Fruit fly (Drosophila melanogaster) whole organism, embryonic: ENCODE data around the gene CG4218.
A peak's percentile ranks its signal among the peaks of the same experiment; 100 is the strongest.

Experiments used
- Bdp1 ChIP-seq: fragments of 200-800 bp; sonication (Bioruptor generic); optimal IDR thresholded peaks from 3 replicates; lab custom pipeline; 2016; ENCODE audit warnings: missing biosample characterization, missing genetic modification characterization
- CG10267 ChIP-seq: fragments of 200-800 bp; sonication (Bioruptor generic); optimal IDR thresholded peaks from 2 replicates; lab custom pipeline; 2018; ENCODE audit warnings: missing biosample characterization, mild to moderate bottlenecking, missing genetic modification characterization, moderate library complexity
- CG10565 ChIP-seq: fragments of 200-800 bp; sonication (Bioruptor generic); optimal IDR thresholded peaks from 3 replicates; lab custom pipeline; 2016; ENCODE audit warnings: missing biosample characterization, mild to moderate bottlenecking, missing genetic modification characterization
- CG10959 ChIP-seq: fragments of 200-800 bp; sonication (Bioruptor generic); IDR thresholded peaks from 2 replicates; pipeline ENCODE4 v1.3.6; 2022; ENCODE audit warnings: missing biosample characterization, missing genetic modification characterization
- CG13123 ChIP-seq: fragments of 200-800 bp; sonication (Bioruptor generic); optimal IDR thresholded peaks from 2 replicates; lab custom pipeline; 2016; ENCODE audit warnings: missing biosample characterization, missing genetic modification characterization
- CG14014 ChIP-seq: fragments of 200-800 bp; sonication (Bioruptor generic); IDR thresholded peaks from 2 replicates; pipeline ENCODE4 v1.3.6; 2022; ENCODE audit warnings: missing biosample characterization, missing genetic modification characterization
- CG14050 ChIP-seq: fragments of 200-800 bp; sonication (Bioruptor generic); IDR thresholded peaks from 3 replicates; pipeline ENCODE4 v1.3.6; 2022; ENCODE audit warnings: missing biosample characterization, missing genetic modification characterization
- CG17829 ChIP-seq: fragments of 200-800 bp; optimal IDR thresholded peaks from 2 replicates; lab custom pipeline; 2019; ENCODE audit warnings: missing biosample characterization, mild to moderate bottlenecking, missing genetic modification characterization, moderate library complexity
- CG1792 ChIP-seq: fragments of 200-800 bp; sonication (Bioruptor generic); optimal IDR thresholded peaks from 2 replicates; lab custom pipeline; 2016; ENCODE audit warnings: missing biosample characterization, missing genetic modification characterization
- CG18476 ChIP-seq: fragments of 200-800 bp; sonication (Bioruptor generic); optimal IDR thresholded peaks from 2 replicates; lab custom pipeline; 2016; ENCODE audit warnings: missing biosample characterization, mild to moderate bottlenecking, missing genetic modification characterization
- CG4282 ChIP-seq: fragments of 200-800 bp; sonication (Bioruptor generic); optimal IDR thresholded peaks from 2 replicates; lab custom pipeline; 2016; ENCODE audit warnings: missing biosample characterization, missing genetic modification characterization
- CG4730 ChIP-seq: fragments of 200-800 bp; sonication (Bioruptor generic); IDR thresholded peaks from 2 replicates; pipeline ENCODE4 v1.3.6; 2022; ENCODE audit warnings: missing biosample characterization, missing genetic modification characterization
- CG4854 ChIP-seq: fragments of 200-800 bp; sonication (Bioruptor generic); optimal IDR thresholded peaks from 2 replicates; lab custom pipeline; 2016; ENCODE audit warnings: missing biosample characterization, missing genetic modification characterization, inconsistent platforms
- CG5953 ChIP-seq: fragments of 200-800 bp; sonication (Bioruptor generic); IDR thresholded peaks from 2 replicates; pipeline ENCODE4 v1.3.6; 2022; ENCODE audit warnings: missing biosample characterization, missing genetic modification characterization
- CG7745 ChIP-seq: fragments of 200-800 bp; sonication (Bioruptor generic); optimal IDR thresholded peaks from 2 replicates; lab custom pipeline; 2018; ENCODE audit warnings: missing biosample characterization, mild to moderate bottlenecking, missing genetic modification characterization, moderate library complexity
- CG7963 ChIP-seq: fragments of 200-800 bp; sonication (Bioruptor generic); IDR thresholded peaks from 3 replicates; pipeline ENCODE4 v1.3.6; 2022; ENCODE audit warnings: missing biosample characterization, missing genetic modification characterization; ENCODE audit not compliant: partially characterized antibody
- CG8944 ChIP-seq: fragments of 200-800 bp; sonication (Bioruptor generic); optimal IDR thresholded peaks from 3 replicates; lab custom pipeline; 2016; ENCODE audit warnings: missing biosample characterization, missing genetic modification characterization
- Dad ChIP-seq: fragments of 200-800 bp; sonication (Bioruptor generic); optimal IDR thresholded peaks from 3 replicates; lab custom pipeline; 2016; ENCODE audit warnings: missing biosample characterization, missing genetic modification characterization
- Dp ChIP-seq: fragments of 200-800 bp; sonication (Bioruptor generic); optimal IDR thresholded peaks from 2 replicates; lab custom pipeline; 2018; ENCODE audit warnings: missing biosample characterization, mild to moderate bottlenecking, missing genetic modification characterization, moderate library complexity
- E2f2 ChIP-seq: fragments of 200-800 bp; sonication (Bioruptor generic); IDR thresholded peaks from 2 replicates; pipeline ENCODE4 v1.3.6; 2022; ENCODE audit warnings: missing biosample characterization, missing genetic modification characterization
- ERR ChIP-seq: fragments of 200-800 bp; sonication (Bioruptor generic); optimal IDR thresholded peaks from 2 replicates; lab custom pipeline; 2016; ENCODE audit warnings: missing biosample characterization, missing genetic modification characterization
- HLH54F ChIP-seq: fragments of 200-800 bp; sonication (Bioruptor generic); optimal IDR thresholded peaks from 3 replicates; lab custom pipeline; 2016; ENCODE audit warnings: missing biosample characterization, missing genetic modification characterization
- MBD-R2 ChIP-seq: fragments of 200-800 bp; sonication (Bioruptor generic); IDR thresholded peaks from 2 replicates; pipeline ENCODE4 v1.3.6; 2022; ENCODE audit warnings: missing biosample characterization, missing genetic modification characterization
- MESR4 ChIP-seq: fragments of 200-800 bp; sonication (Bioruptor generic); optimal IDR thresholded peaks from 2 replicates; lab custom pipeline; 2018; ENCODE audit warnings: missing biosample characterization, mild to moderate bottlenecking, missing genetic modification characterization, moderate library complexity
- NfI ChIP-seq: fragments of 200-800 bp; sonication (Bioruptor generic); optimal IDR thresholded peaks from 3 replicates; lab custom pipeline; 2018; ENCODE audit warnings: missing biosample characterization, mild to moderate bottlenecking, missing genetic modification characterization, moderate library complexity
- Pdp1 ChIP-seq, 2 experiments: fragments of 200-800 bp; sonication (Bioruptor generic); optimal IDR thresholded peaks; 3 replicates each; lab custom pipeline; 2016; ENCODE audit warnings: missing biosample characterization in 2 of 2, missing genetic modification characterization in 2 of 2, mild to moderate bottlenecking in 1 of 2, moderate library complexity in 1 of 2
- Sry-δ ChIP-seq: fragments of 200-800 bp; sonication (Bioruptor generic); optimal IDR thresholded peaks from 2 replicates; lab custom pipeline; 2016; ENCODE audit warnings: missing biosample characterization, missing genetic modification characterization
- Taf1 ChIP-seq: fragments of 200-800 bp; sonication (Bioruptor generic); IDR thresholded peaks from 2 replicates; pipeline ENCODE4 v1.3.6; 2022; ENCODE audit warnings: missing biosample characterization, missing genetic modification characterization
- az2 ChIP-seq: fragments of 200-800 bp; sonication (Bioruptor generic); optimal IDR thresholded peaks from 3 replicates; lab custom pipeline; 2016; ENCODE audit warnings: missing biosample characterization, missing genetic modification characterization
- bsh ChIP-seq, 2 experiments: fragments of 200-800 bp; sonication (Bioruptor generic); optimal IDR thresholded peaks; 2 replicates each; lab custom pipeline; 2017 to 2018; ENCODE audit warnings: mild to moderate bottlenecking in 2 of 2, missing biosample characterization in 2 of 2, missing genetic modification characterization in 2 of 2, moderate library complexity in 1 of 2
- da ChIP-seq: fragments of 200-800 bp; sonication (Bioruptor generic); optimal IDR thresholded peaks from 2 replicates; lab custom pipeline; 2016; ENCODE audit warnings: missing biosample characterization, missing genetic modification characterization
- dm ChIP-seq: fragments of 200-800 bp; sonication (Bioruptor generic); optimal IDR thresholded peaks from 3 replicates; lab custom pipeline; 2016; ENCODE audit warnings: missing biosample characterization, missing genetic modification characterization
- ems ChIP-seq: fragments of 200-800 bp; sonication (Bioruptor generic); optimal IDR thresholded peaks from 3 replicates; lab custom pipeline; 2016; ENCODE audit warnings: missing biosample characterization, missing genetic modification characterization
- esg ChIP-seq: fragments of 200-800 bp; sonication (Bioruptor generic); conservative IDR thresholded peaks from 2 replicates; pipeline ENCODE4 v1.3.6; 2022; ENCODE audit warnings: missing biosample characterization, missing genetic modification characterization
- gem ChIP-seq: fragments of 200-800 bp; sonication (Bioruptor generic); optimal IDR thresholded peaks from 2 replicates; lab custom pipeline; 2019; ENCODE audit warnings: missing biosample characterization, mild to moderate bottlenecking, missing genetic modification characterization, moderate library complexity
- ind ChIP-seq: fragments of 200-800 bp; sonication (Bioruptor generic); optimal IDR thresholded peaks from 3 replicates; lab custom pipeline; 2016; ENCODE audit warnings: missing biosample characterization, missing genetic modification characterization
- jumu ChIP-seq: fragments of 200-800 bp; sonication (Bioruptor generic); optimal IDR thresholded peaks from 3 replicates; lab custom pipeline; 2016; ENCODE audit warnings: missing biosample characterization, missing genetic modification characterization
- lab ChIP-seq: fragments of 200-800 bp; sonication (Bioruptor generic); optimal IDR thresholded peaks from 3 replicates; lab custom pipeline; 2017; ENCODE audit warnings: missing biosample characterization, missing genetic modification characterization, mild to moderate bottlenecking, moderate library complexity, missing genetic modification reagents
- luna ChIP-seq: fragments of 200-800 bp; sonication (Bioruptor generic); optimal IDR thresholded peaks from 2 replicates; lab custom pipeline; 2016; ENCODE audit warnings: missing biosample characterization, missing genetic modification characterization
- maf-S ChIP-seq: fragments of 200-800 bp; sonication (Bioruptor generic); optimal IDR thresholded peaks from 2 replicates; lab custom pipeline; 2016; ENCODE audit warnings: missing biosample characterization, missing genetic modification characterization
- nmo ChIP-seq: fragments of 200-800 bp; sonication (Bioruptor generic); optimal IDR thresholded peaks from 2 replicates; lab custom pipeline; 2018; ENCODE audit warnings: missing biosample characterization, mild to moderate bottlenecking, missing genetic modification characterization, moderate library complexity
- row ChIP-seq: fragments of 200-800 bp; sonication (Bioruptor generic); IDR thresholded peaks from 3 replicates; pipeline ENCODE4 v1.3.6; 2022; ENCODE audit warnings: missing biosample characterization, missing genetic modification characterization
- sima ChIP-seq: fragments of 200-800 bp; sonication (Bioruptor generic); optimal IDR thresholded peaks from 2 replicates; lab custom pipeline; 2016; ENCODE audit warnings: missing biosample characterization, missing genetic modification characterization
- slbo ChIP-seq: fragments of 200-800 bp; sonication (Bioruptor generic); IDR thresholded peaks from 2 replicates; pipeline ENCODE4 v1.3.6; 2022; ENCODE audit warnings: missing biosample characterization, missing genetic modification characterization
- sna ChIP-seq: fragments of 200-800 bp; sonication (Bioruptor generic); IDR thresholded peaks from 2 replicates; pipeline ENCODE4 v1.3.6; 2022; ENCODE audit warnings: missing biosample characterization, missing genetic modification characterization; ENCODE audit not compliant: partially characterized antibody
- so ChIP-seq: fragments of 200-800 bp; sonication (Bioruptor generic); IDR thresholded peaks from 3 replicates; pipeline ENCODE4 v1.3.6; 2022; ENCODE audit warnings: missing biosample characterization, missing genetic modification characterization
- ttk ChIP-seq: fragments of 200-800 bp; sonication (Bioruptor generic); IDR thresholded peaks from 2 replicates; pipeline ENCODE4 v2.1.2; 2022; ENCODE audit warnings: missing biosample characterization, missing genetic modification characterization
- wor ChIP-seq: fragments of 200-800 bp; sonication (Bioruptor generic); IDR thresholded peaks from 2 replicates; pipeline ENCODE4 v1.3.6; 2022; ENCODE audit warnings: missing biosample characterization, missing genetic modification characterization
- z ChIP-seq: fragments of 200-800 bp; sonication (Bioruptor generic); IDR thresholded peaks from 3 replicates; pipeline ENCODE4 v1.3.6; 2022; ENCODE audit warnings: missing biosample characterization, missing genetic modification characterization
- zen ChIP-seq: fragments of 200-800 bp; sonication (Bioruptor generic); optimal IDR thresholded peaks from 3 replicates; lab custom pipeline; 2018; ENCODE audit warnings: missing biosample characterization, mild to moderate bottlenecking, missing genetic modification characterization, moderate library complexity

The CG4218 gene

DNA sequence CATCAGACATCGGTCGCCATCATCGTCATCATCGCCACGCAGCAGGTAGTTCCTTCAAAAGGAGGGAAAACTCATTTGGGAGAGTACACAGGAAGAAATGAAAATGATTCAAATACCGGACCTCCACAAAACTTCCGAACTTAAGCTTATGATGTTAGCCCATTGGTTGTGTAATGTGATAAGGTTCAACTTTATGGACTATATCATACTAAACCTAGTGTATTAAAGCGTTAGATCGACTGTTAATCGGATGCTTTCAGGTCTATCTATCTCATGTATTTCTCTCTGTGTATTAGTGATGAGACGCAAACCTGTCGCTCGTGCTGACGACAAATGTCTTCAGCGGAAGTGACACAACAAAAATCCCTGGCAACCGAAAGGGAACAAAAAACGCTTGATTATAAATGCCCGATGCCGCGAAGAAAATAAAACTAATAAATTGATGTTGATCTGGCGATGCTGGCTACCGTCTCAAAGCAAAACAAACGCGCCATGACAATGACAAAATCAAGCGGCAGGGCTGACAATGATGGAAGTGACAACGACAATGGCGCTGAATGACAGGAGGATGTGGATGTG lies 36.0 kb downstream of the CG4218 start (continued):
- TF ChIP-seq az2 (GFP tag; lab: Kevin White, UChicago): peak; percentile 77
- TF ChIP-seq CG18476 (GFP tag; lab: Kevin White, UChicago): peak; percentile 29
- peak; percentile 49 for TF ChIP-seq Dad (GFP tag; lab: Kevin White, UChicago)
- peak; percentile 62 for TF ChIP-seq lab
- TF ChIP-seq CG14014 (GFP tag; lab: Robert Waterston, UW): no peak
- TF ChIP-seq HLH54F (GFP tag; lab: Kevin White, UChicago): peak; percentile 58
- peak; percentile 84 for TF ChIP-seq jumu
- TF ChIP-seq Bdp1: peak; percentile 59
- peak; percentile 82 for TF ChIP-seq nmo
- peak; percentile 69 for TF ChIP-seq ems
- peak; percentile 8 for TF ChIP-seq CG7745 (tag; lab: Kevin White, UChicago)
- peak; percentile 61 for TF ChIP-seq maf-S (GFP tag; lab: Kevin White, UChicago)
- no peak for TF ChIP-seq CG4730 (GFP tag; lab: Robert Waterston, UW)
- TF ChIP-seq Sry-δ (GFP tag; lab: Kevin White, UChicago): peak; percentile 63
- peak; percentile 88 for TF ChIP-seq gem
- no peak for TF ChIP-seq so (GFP tag; lab: Robert Waterston, UW)
- peak; percentile 38 to 84 for TF ChIP-seq bsh (GFP tag; optimal IDR thresholded peaks at IDR 0.05; lab: Kevin White, UChicago)
- TF ChIP-seq CG10959: peak; percentile 86
- no peak for TF ChIP-seq sna (GFP tag; lab: Robert Waterston, UW)
- TF ChIP-seq Taf1 (GFP tag; lab: Robert Waterston, UW): no peak
- no peak for TF ChIP-seq CG7963 (GFP tag; lab: Robert Waterston, UW)
- TF ChIP-seq CG5953: 0 out of 2 replicates have a peak, but pooled peaks have one; percentile 7
- 0 out of 3 replicates have a peak, but pooled peaks have one; percentile 26 for TF ChIP-seq z (GFP tag; lab: Robert Waterston, UW)
- peak; percentile 47 for TF ChIP-seq CG10565
- peak; percentile 72 for TF ChIP-seq CG13123
- peak; percentile 63 for TF ChIP-seq ind
- peak; percentile 97 for TF ChIP-seq zen (tag; lab: Kevin White, UChicago)
- peak; percentile 85 to 87 for TF ChIP-seq Pdp1 (GFP tag; optimal IDR thresholded peaks at IDR 0.05; lab: Kevin White, UChicago)
- peak; percentile 72 for TF ChIP-seq CG8944 (GFP tag; lab: Kevin White, UChicago)
- peak; percentile 88 for TF ChIP-seq CG17829 (tag; lab: Kevin White, UChicago)
- peak; percentile 56 for TF ChIP-seq esg (GFP tag; lab: Robert Waterston, UW)
- TF ChIP-seq sima: peak; percentile 51
- peak; percentile 12; the same call in 1 of the 3 replicates for TF ChIP-seq CG14050 (GFP tag; lab: Robert Waterston, UW)
- peak; percentile 80 for TF ChIP-seq row (GFP tag; lab: Robert Waterston, UW)
- TF ChIP-seq Dp: no peak
- 0 out of 2 replicates have a peak, but pooled peaks have one; percentile 20 for TF ChIP-seq wor (GFP tag; lab: Robert Waterston, UW)
- peak; percentile 67 for TF ChIP-seq CG4854 (GFP tag; lab: Kevin White, UChicago)
- peak; percentile 55 for TF ChIP-seq CG4282 (GFP tag; lab: Kevin White, UChicago)
- peak; percentile 8 for TF ChIP-seq MESR4 (GFP tag; lab: Kevin White, UChicago)
- TF ChIP-seq da (GFP tag; lab: Kevin White, UChicago): peak; percentile 25
- TF ChIP-seq ttk (GFP tag; lab: Robert Waterston, UW): peak; percentile 17; the same call in 1 of the 2 replicates
- TF ChIP-seq slbo: peak; percentile 31; the same call in 1 of the 2 replicates
- peak; percentile 30 for TF ChIP-seq CG1792
- TF ChIP-seq ERR (GFP tag; lab: Kevin White, UChicago): peak; percentile 44
- no peak for TF ChIP-seq MBD-R2 (GFP tag; lab: Robert Waterston, UW)
- TF ChIP-seq luna (GFP tag; lab: Kevin White, UChicago): no peak
- TF ChIP-seq CG10267 (tag; lab: Kevin White, UChicago): peak; percentile 85
- peak; percentile 56 for TF ChIP-seq NfI (GFP tag; lab: Kevin White, UChicago)
- peak; percentile 66 for TF ChIP-seq dm
- peak; percentile 39; the same call in 1 of the 2 replicates for TF ChIP-seq E2f2 (GFP tag; lab: Robert Waterston, UW)
